In genomic region chrV:16744783-16745182, ce11 we compare ENCODE assay signal across 1 worm cellular context.
TF ChIP-seq lines count a peak whose summit lies in the region.

No protein-coding gene starts in this region.

TF ChIP-seq in whole organism, young adult, 124 proteins besides CTCF, POLR2A, EP300 and RAD21 (continued from another document):
- TF ChIP-seq lin-26 (GFP tag; IDR thresholded peaks at IDR 0.05; lab: Robert Waterston, UW): peak; percentile 66
- TF ChIP-seq nhr-80 (tag; optimal IDR thresholded peaks at IDR 0.05; lab: Kevin White, UChicago): no peak
- TF ChIP-seq lin-35 (GFP tag; optimal IDR thresholded peaks at IDR 0.05; lab: Kevin White, UChicago): no peak
- TF ChIP-seq mel-28 (tag; optimal IDR thresholded peaks at IDR 0.05; lab: Kevin White, UChicago; ENCODE audit: borderline replicate concordance): no peak
- TF ChIP-seq hsf-1 (GFP tag; IDR thresholded peaks at IDR 0.05; lab: Robert Waterston, UW): peak; percentile 72
- peak; percentile 59 for TF ChIP-seq ceh-100 (GFP tag; IDR thresholded peaks at IDR 0.05; lab: Robert Waterston, UW)
- no peak for TF ChIP-seq sea-2 (GFP tag; IDR thresholded peaks at IDR 0.05; lab: Robert Waterston, UW)
- no peak for TF ChIP-seq egrh-3 (GFP tag; IDR thresholded peaks at IDR 0.05; lab: Robert Waterston, UW)
- TF ChIP-seq F23B12.7 (tag; optimal IDR thresholded peaks at IDR 0.05; lab: Kevin White, UChicago; ENCODE audit: insufficient read depth): no peak
- peak; percentile 75; the same call in 1 of the 2 replicates for TF ChIP-seq madf-3 (GFP tag; IDR thresholded peaks at IDR 0.05; lab: Robert Waterston, UW)
- TF ChIP-seq lin-40 (tag; optimal IDR thresholded peaks at IDR 0.05; lab: Kevin White, UChicago): no peak
- TF ChIP-seq rec-8 (tag; optimal IDR thresholded peaks at IDR 0.05; lab: Kevin White, UChicago): no peak
- TF ChIP-seq ceh-91 (GFP tag; IDR thresholded peaks at IDR 0.05; lab: Robert Waterston, UW): peak; percentile 64; the same call in 1 of the 2 replicates
- TF ChIP-seq F22D6.2 (tag; optimal IDR thresholded peaks at IDR 0.05; lab: Kevin White, UChicago): no peak
- no peak for TF ChIP-seq dox-1 (GFP tag; IDR thresholded peaks at IDR 0.05; lab: Robert Waterston, UW)
- no peak for TF ChIP-seq pha-4 (tag; optimal IDR thresholded peaks at IDR 0.05; lab: Kevin White, UChicago)
- no peak for TF ChIP-seq madf-10 (tag; optimal IDR thresholded peaks at IDR 0.05; lab: Kevin White, UChicago)
- no peak for TF ChIP-seq bed-1 (GFP tag; IDR thresholded peaks at IDR 0.05; lab: Robert Waterston, UW)
- no peak for TF ChIP-seq nhr-120 (GFP tag; IDR thresholded peaks at IDR 0.05; lab: Robert Waterston, UW)
- TF ChIP-seq unc-62 (GFP tag; optimal IDR thresholded peaks at IDR 0.05; lab: Kevin White, UChicago): no peak
- peak; percentile 3 for TF ChIP-seq lsl-1 (GFP tag; optimal IDR thresholded peaks at IDR 0.05; lab: Kevin White, UChicago)
- no peak for TF ChIP-seq F57A8.1 (GFP tag; optimal IDR thresholded peaks at IDR 0.05; lab: Kevin White, UChicago)
- TF ChIP-seq F39B2.1 (GFP tag; IDR thresholded peaks at IDR 0.05; lab: Robert Waterston, UW): no peak
- no peak for TF ChIP-seq ztf-26 (tag; optimal IDR thresholded peaks at IDR 0.05; lab: Kevin White, UChicago)
- no peak for TF ChIP-seq tbx-9 (tag; optimal IDR thresholded peaks at IDR 0.05; lab: Kevin White, UChicago; ENCODE audit: borderline replicate concordance)
- peak; percentile 62; the same call in 1 of the 2 replicates for TF ChIP-seq ekl-4 (GFP tag; IDR thresholded peaks at IDR 0.05; lab: Robert Waterston, UW)
- TF ChIP-seq tbp1 (GFP tag; optimal IDR thresholded peaks at IDR 0.05; lab: Kevin White, UChicago): peak; percentile 13
- no peak for TF ChIP-seq B0261.1 (tag; optimal IDR thresholded peaks at IDR 0.05; lab: Kevin White, UChicago)
- 0 out of 2 replicates have a peak, but pooled peaks have one; percentile 44 for TF ChIP-seq ztf-28 (GFP tag; IDR thresholded peaks at IDR 0.05; lab: Robert Waterston, UW)
- TF ChIP-seq rcor-1 (GFP tag; IDR thresholded peaks at IDR 0.05; lab: Robert Waterston, UW): peak; percentile 68; the same call in 1 of the 2 replicates
- peak; percentile 36 for TF ChIP-seq hmg-1.2 (GFP tag; IDR thresholded peaks at IDR 0.05; lab: Robert Waterston, UW)
- TF ChIP-seq nfya-2 (GFP tag; IDR thresholded peaks at IDR 0.05; lab: Robert Waterston, UW): no peak
- peak; percentile 27 for TF ChIP-seq unc-130 (GFP tag; optimal IDR thresholded peaks at IDR 0.05; lab: Kevin White, UChicago)
- TF ChIP-seq rpc-1 (optimal IDR thresholded peaks at IDR 0.05; lab: Kevin White, UChicago): no peak
- no peak for TF ChIP-seq rpc-1 (tag; optimal IDR thresholded peaks at IDR 0.05; lab: Kevin White, UChicago)
- TF ChIP-seq hlh-26 (GFP tag; conservative IDR thresholded peaks at IDR 0.05; lab: Robert Waterston, UW): no peak
- TF ChIP-seq let-607 (tag; optimal IDR thresholded peaks at IDR 0.05; lab: Kevin White, UChicago): no peak
- TF ChIP-seq aptf-3 (GFP tag; IDR thresholded peaks at IDR 0.05; lab: Robert Waterston, UW): 0 out of 2 replicates have a peak, but pooled peaks have one; percentile 43
- TF ChIP-seq ztf-25 (GFP tag; IDR thresholded peaks at IDR 0.05; lab: Robert Waterston, UW): 0 out of 2 replicates have a peak, but pooled peaks have one; percentile 11
- TF ChIP-seq F55B11.4 (tag; optimal IDR thresholded peaks at IDR 0.05; lab: Kevin White, UChicago; ENCODE audit: borderline replicate concordance, insufficient read depth): no peak
- TF ChIP-seq xnd-1 (tag; optimal IDR thresholded peaks at IDR 0.05; lab: Kevin White, UChicago): peak; percentile 61
- TF ChIP-seq nfyb-1 (GFP tag; IDR thresholded peaks at IDR 0.05; lab: Robert Waterston, UW): 0 out of 2 replicates have a peak, but pooled peaks have one; percentile 33
- no peak for TF ChIP-seq T26A5.8 (tag; optimal IDR thresholded peaks at IDR 0.05; lab: Kevin White, UChicago)
